Fruit fly (Drosophila melanogaster) whole organism, embryonic: ENCODE data around the gene CG8300.

Source experiments
- Adf1 ChIP-seq: fragments of 200-800 bp; sonication (Bioruptor generic); IDR thresholded peaks from 2 replicates; pipeline ENCODE4 v1.3.6; 2022; ENCODE audit warnings: missing biosample characterization, missing genetic modification characterization
- B-H1 ChIP-seq: fragments of 200-800 bp; sonication (Bioruptor generic); IDR thresholded peaks from 3 replicates; pipeline ENCODE4 v1.3.6; 2022; ENCODE audit warnings: missing biosample characterization, missing genetic modification characterization
- Bgb ChIP-seq: fragments of 200-800 bp; sonication (Bioruptor generic); IDR thresholded peaks from 2 replicates; pipeline ENCODE4 v1.3.6; 2022; ENCODE audit warnings: missing biosample characterization, missing genetic modification characterization; ENCODE audit not compliant: partially characterized antibody
- CG10267 ChIP-seq: fragments of 200-800 bp; sonication (Bioruptor generic); optimal IDR thresholded peaks from 2 replicates; lab custom pipeline; 2018; ENCODE audit warnings: missing biosample characterization, mild to moderate bottlenecking, missing genetic modification characterization, moderate library complexity
- CG11398 ChIP-seq: fragments of 200-800 bp; sonication (Bioruptor generic); optimal IDR thresholded peaks from 2 replicates; lab custom pipeline; 2016; ENCODE audit warnings: missing biosample characterization, missing genetic modification characterization
- CG11695 ChIP-seq: fragments of 200-800 bp; sonication (Bioruptor generic); IDR thresholded peaks from 3 replicates; pipeline ENCODE4 v1.3.6; 2022; ENCODE audit warnings: missing biosample characterization, missing genetic modification characterization
- CG12071 ChIP-seq: fragments of 200-800 bp; sonication (Bioruptor generic); optimal IDR thresholded peaks from 3 replicates; lab custom pipeline; 2018; ENCODE audit warnings: missing biosample characterization, mild to moderate bottlenecking, missing genetic modification characterization
- CG14014 ChIP-seq: fragments of 200-800 bp; sonication (Bioruptor generic); IDR thresholded peaks from 2 replicates; pipeline ENCODE4 v1.3.6; 2022; ENCODE audit warnings: missing biosample characterization, missing genetic modification characterization
- CG1529 ChIP-seq: fragments of 200-800 bp; sonication (Bioruptor generic); optimal IDR thresholded peaks from 3 replicates; lab custom pipeline; 2018; ENCODE audit warnings: missing biosample characterization, missing genetic modification characterization
- CG16813 ChIP-seq: fragments of 200-800 bp; sonication (Bioruptor generic); IDR thresholded peaks from 3 replicates; pipeline ENCODE4 v1.3.6; 2022; ENCODE audit warnings: missing biosample characterization, missing genetic modification characterization; ENCODE audit not compliant: partially characterized antibody
- CG17568 ChIP-seq: fragments of 200-800 bp; sonication (Bioruptor generic); optimal IDR thresholded peaks from 2 replicates; lab custom pipeline; 2018; ENCODE audit warnings: missing biosample characterization, mild to moderate bottlenecking, missing genetic modification characterization, moderate library complexity
- CG2199 ChIP-seq: fragments of 200-800 bp; sonication (Bioruptor generic); IDR thresholded peaks from 3 replicates; pipeline ENCODE4 v1.3.6; 2022; ENCODE audit warnings: missing biosample characterization, missing genetic modification characterization
- CG30403 ChIP-seq: fragments of 200-800 bp; sonication (Bioruptor generic); optimal IDR thresholded peaks from 3 replicates; lab custom pipeline; 2016; ENCODE audit warnings: missing biosample characterization, missing genetic modification characterization
- CG31441 ChIP-seq: fragments of 200-800 bp; sonication (Bioruptor generic); IDR thresholded peaks from 2 replicates; pipeline ENCODE4 v1.3.6; 2022; ENCODE audit warnings: missing biosample characterization, missing genetic modification characterization
- CG33213 ChIP-seq: fragments of 200-800 bp; sonication (Bioruptor generic); optimal IDR thresholded peaks from 3 replicates; lab custom pipeline; 2016; ENCODE audit warnings: missing biosample characterization, missing genetic modification characterization
- CG34376 ChIP-seq: fragments of 200-800 bp; sonication (Bioruptor generic); optimal IDR thresholded peaks from 2 replicates; lab custom pipeline; 2018; ENCODE audit warnings: missing biosample characterization, mild to moderate bottlenecking, missing genetic modification characterization
- CG3847 ChIP-seq: fragments of 200-800 bp; sonication (Bioruptor generic); IDR thresholded peaks from 2 replicates; pipeline ENCODE4 v1.3.6; 2022; ENCODE audit warnings: missing biosample characterization, missing genetic modification characterization
- CG4854 ChIP-seq: fragments of 200-800 bp; sonication (Bioruptor generic); optimal IDR thresholded peaks from 2 replicates; lab custom pipeline; 2016; ENCODE audit warnings: missing biosample characterization, missing genetic modification characterization, inconsistent platforms
- CG6791 ChIP-seq: fragments of 200-800 bp; sonication (Bioruptor generic); IDR thresholded peaks from 3 replicates; pipeline ENCODE4 v1.3.6; 2022; ENCODE audit warnings: missing biosample characterization, missing genetic modification characterization; ENCODE audit not compliant: partially characterized antibody
- CG6813 ChIP-seq: fragments of 200-800 bp; sonication (Bioruptor generic); optimal IDR thresholded peaks from 2 replicates; lab custom pipeline; 2017; ENCODE audit warnings: missing biosample characterization, missing genetic modification characterization, mild to moderate bottlenecking, moderate library complexity, missing genetic modification reagents
- D ChIP-seq, 2 experiments: fragments of 200-800 bp in 1 of 2; fragments of >200 bp in 1 of 2; sonication (Bioruptor generic) in 1 of 2; optimal IDR thresholded peaks; 2 replicates in 1 of 2; 3 replicates in 1 of 2; lab custom pipeline; 2017; ENCODE audit warnings: mild to moderate bottlenecking in 1 of 2, missing biosample characterization in 1 of 2, missing genetic modification characterization in 1 of 2, missing genetic modification reagents in 1 of 2
- Hey ChIP-seq: fragments of 200-800 bp; sonication (Bioruptor generic); optimal IDR thresholded peaks from 3 replicates; lab custom pipeline; 2018; ENCODE audit warnings: missing biosample characterization, mild to moderate bottlenecking, missing genetic modification characterization
- HmgD ChIP-seq: fragments of 200-800 bp; sonication (Bioruptor generic); optimal IDR thresholded peaks from 3 replicates; lab custom pipeline; 2016; ENCODE audit warnings: missing biosample characterization, missing genetic modification characterization
- Lim3 ChIP-seq: fragments of 200-800 bp; sonication (Bioruptor generic); IDR thresholded peaks from 2 replicates; pipeline ENCODE4 v1.3.6; 2022; ENCODE audit warnings: missing biosample characterization, missing genetic modification characterization
- MTF-1 ChIP-seq: fragments of 200-800 bp; sonication (Bioruptor generic); optimal IDR thresholded peaks from 2 replicates; lab custom pipeline; 2018; ENCODE audit warnings: missing biosample characterization, mild to moderate bottlenecking, missing genetic modification characterization, borderline replicate concordance
- PHDP ChIP-seq: fragments of 200-800 bp; sonication (Bioruptor generic); optimal IDR thresholded peaks from 3 replicates; lab custom pipeline; 2018; ENCODE audit warnings: missing biosample characterization, mild to moderate bottlenecking, missing genetic modification characterization, moderate library complexity
- Sin3A ChIP-seq: fragments of >200 bp; optimal IDR thresholded peaks from 2 replicates; lab custom pipeline; 2018
- Spps ChIP-seq: fragments of 200-800 bp; sonication (Bioruptor generic); optimal IDR thresholded peaks from 2 replicates; lab custom pipeline; 2018; ENCODE audit warnings: missing biosample characterization, mild to moderate bottlenecking, missing genetic modification characterization
- Ssrp ChIP-seq: fragments of 200-800 bp; sonication (Bioruptor generic); optimal IDR thresholded peaks from 2 replicates; lab custom pipeline; 2018; ENCODE audit warnings: missing biosample characterization, mild to moderate bottlenecking, missing genetic modification characterization, moderate library complexity
- Trl ChIP-seq, 3 experiments: fragments of >200 bp in 2 of 3; fragments of 200-800 bp in 1 of 3; sonication (Bioruptor generic) in 1 of 3; optimal IDR thresholded peaks; 2 replicates in 1 of 3; 3 replicates in 2 of 3; lab custom pipeline; 2016 to 2017; ENCODE audit warnings: missing biosample characterization in 1 of 3, missing genetic modification characterization in 1 of 3
- ara ChIP-seq: fragments of 200-800 bp; sonication (Bioruptor generic); IDR thresholded peaks from 2 replicates; pipeline ENCODE4 v1.3.6; 2022; ENCODE audit warnings: missing biosample characterization, missing genetic modification characterization
- ash1 ChIP-seq: fragments of 200-800 bp; sonication (Bioruptor generic); optimal IDR thresholded peaks from 2 replicates; lab custom pipeline; 2018; ENCODE audit warnings: missing biosample characterization, mild to moderate bottlenecking, missing genetic modification characterization
- caup ChIP-seq: fragments of 200-800 bp; sonication (Bioruptor generic); optimal IDR thresholded peaks from 3 replicates; lab custom pipeline; 2017; ENCODE audit warnings: missing biosample characterization, mild to moderate bottlenecking, missing genetic modification characterization, moderate library complexity; ENCODE audit not compliant: severe bottlenecking
- chinmo ChIP-seq: fragments of 200-800 bp; sonication (Bioruptor generic); IDR thresholded peaks from 4 replicates; pipeline ENCODE4 v1.3.6; 2022; ENCODE audit warnings: missing biosample characterization, missing genetic modification characterization; ENCODE audit not compliant: partially characterized antibody
- dmrt99B ChIP-seq: fragments of 200-800 bp; sonication (Bioruptor generic); optimal IDR thresholded peaks from 2 replicates; lab custom pipeline; 2018; ENCODE audit warnings: missing biosample characterization, mild to moderate bottlenecking, missing genetic modification characterization, moderate library complexity
- en ChIP-seq: fragments of 200-800 bp; sonication (Bioruptor generic); optimal IDR thresholded peaks from 2 replicates; lab custom pipeline; 2016; ENCODE audit warnings: missing biosample characterization, missing genetic modification characterization
- eve ChIP-seq, 2 experiments: fragments of >200 bp; optimal IDR thresholded peaks; 2 replicates each; lab custom pipeline; 2017; ENCODE audit warnings: missing biosample characterization in 2 of 2, missing genetic modification characterization in 2 of 2
- insv ChIP-seq, 2 experiments: fragments of 200-800 bp; sonication (Bioruptor generic); optimal IDR thresholded peaks; 3 replicates each; lab custom pipeline; 2016 to 2018; ENCODE audit warnings: missing biosample characterization in 2 of 2, missing genetic modification characterization in 2 of 2
- klu ChIP-seq: fragments of 200-800 bp; sonication (Bioruptor generic); IDR thresholded peaks from 2 replicates; pipeline ENCODE4 v1.3.6; 2022; ENCODE audit warnings: missing biosample characterization, missing genetic modification characterization
- lab ChIP-seq: fragments of 200-800 bp; sonication (Bioruptor generic); optimal IDR thresholded peaks from 3 replicates; lab custom pipeline; 2017; ENCODE audit warnings: missing biosample characterization, missing genetic modification characterization, mild to moderate bottlenecking, moderate library complexity, missing genetic modification reagents
- pho ChIP-seq: fragments of 200-800 bp; sonication (Bioruptor generic); optimal IDR thresholded peaks from 2 replicates; lab custom pipeline; 2016; ENCODE audit warnings: missing biosample characterization, missing genetic modification characterization
- psq ChIP-seq: fragments of 200-800 bp; sonication (Bioruptor generic); optimal IDR thresholded peaks from 2 replicates; lab custom pipeline; 2017; ENCODE audit warnings: missing biosample characterization, missing genetic modification characterization
- ranshi ChIP-seq: fragments of 200-800 bp; sonication (Bioruptor generic); IDR thresholded peaks from 2 replicates; pipeline ENCODE4 v1.3.6; 2022; ENCODE audit warnings: missing biosample characterization, missing genetic modification characterization
- sim ChIP-seq: fragments of 200-800 bp; sonication (Bioruptor generic); IDR thresholded peaks from 2 replicates; pipeline ENCODE4 v1.3.6; 2022; ENCODE audit warnings: missing biosample characterization, missing genetic modification characterization
- sima ChIP-seq: fragments of 200-800 bp; sonication (Bioruptor generic); optimal IDR thresholded peaks from 2 replicates; lab custom pipeline; 2016; ENCODE audit warnings: missing biosample characterization, missing genetic modification characterization
- sisA ChIP-seq: fragments of 200-800 bp; sonication (Bioruptor generic); IDR thresholded peaks from 2 replicates; pipeline ENCODE4 v1.3.6; 2022; ENCODE audit warnings: missing biosample characterization, missing genetic modification characterization
- tio ChIP-seq: fragments of 200-800 bp; sonication (Bioruptor generic); optimal IDR thresholded peaks from 2 replicates; lab custom pipeline; 2017; ENCODE audit warnings: missing biosample characterization, missing genetic modification characterization, inconsistent platforms
- ttk ChIP-seq: fragments of 200-800 bp; sonication (Bioruptor generic); IDR thresholded peaks from 2 replicates; pipeline ENCODE4 v2.1.2; 2022; ENCODE audit warnings: missing biosample characterization, missing genetic modification characterization

CG8300 gene

dm6 chrX:7109793-7110606 lies 5.3 kb downstream of the CG8300 start, which contains the start of gene fz4 (continued):
- no peak for TF ChIP-seq Hey
- TF ChIP-seq klu = no peak
- peak; percentile 80 for TF ChIP-seq CG16813
- TF ChIP-seq CG31441 (GFP tag; lab: Robert Waterston, UW) = no peak
- no peak for TF ChIP-seq tio (GFP tag; lab: Kevin White, UChicago)
- peak in 1 of 2 experiments; percentile 4 for TF ChIP-seq insv (GFP tag; optimal IDR thresholded peaks at IDR 0.05; lab: Kevin White, UChicago)
- peak in 1 of 2 experiments; percentile 19 for TF ChIP-seq Trl (optimal IDR thresholded peaks at IDR 0.05; lab: Kevin White, UChicago)
- no peak for TF ChIP-seq Trl (GFP tag; optimal IDR thresholded peaks at IDR 0.05; lab: Kevin White, UChicago)
- no peak for TF ChIP-seq D (optimal IDR thresholded peaks at IDR 0.05; lab: Kevin White, UChicago)
- TF ChIP-seq D (GFP tag; optimal IDR thresholded peaks at IDR 0.05; lab: Kevin White, UChicago) = no peak
- TF ChIP-seq Sin3A (lab: Kevin White, UChicago) = peak; percentile 63
- TF ChIP-seq Bgb (GFP tag; lab: Robert Waterston, UW) = peak; percentile 90
- no peak for TF ChIP-seq CG33213 (GFP tag; lab: Kevin White, UChicago)
- no peak for TF ChIP-seq CG2199
- TF ChIP-seq caup (GFP tag; lab: Kevin White, UChicago) = no peak
- TF ChIP-seq sim (GFP tag; lab: Robert Waterston, UW) = no peak
- no peak for TF ChIP-seq CG30403 (GFP tag; lab: Kevin White, UChicago)
- TF ChIP-seq lab (GFP tag; lab: Kevin White, UChicago) = peak; percentile 22
- no peak for TF ChIP-seq eve (GFP tag; optimal IDR thresholded peaks at IDR 0.05; lab: Kevin White, UChicago)
- no peak for TF ChIP-seq HmgD (GFP tag; lab: Kevin White, UChicago)
- TF ChIP-seq chinmo (GFP tag; lab: Robert Waterston, UW) = 0 out of 4 replicates have a peak, but pooled peaks have one; percentile 43
- TF ChIP-seq CG11398 (GFP tag; lab: Kevin White, UChicago) = no peak
- no peak for TF ChIP-seq Spps
- no peak for TF ChIP-seq Lim3 (GFP tag; lab: Robert Waterston, UW)
- peak; percentile 37 for TF ChIP-seq CG10267 (tag; lab: Kevin White, UChicago)
- peak; percentile 46 for TF ChIP-seq CG34376 (GFP tag; lab: Kevin White, UChicago)
- TF ChIP-seq ranshi = no peak
- TF ChIP-seq Ssrp = no peak
- no peak for TF ChIP-seq dmrt99B
- peak; percentile 47; the same call in 1 of the 2 replicates for TF ChIP-seq CG3847 (GFP tag; lab: Robert Waterston, UW)
- TF ChIP-seq ttk (GFP tag; lab: Robert Waterston, UW) = no peak
- TF ChIP-seq CG17568 (GFP tag; lab: Kevin White, UChicago) = no peak
- no peak for TF ChIP-seq CG14014 (GFP tag; lab: Robert Waterston, UW)
- no peak for TF ChIP-seq CG12071 (GFP tag; lab: Kevin White, UChicago)
- no peak for TF ChIP-seq CG4854 (GFP tag; lab: Kevin White, UChicago)
- no peak for TF ChIP-seq CG11695 (GFP tag; lab: Robert Waterston, UW)
- TF ChIP-seq en = no peak
- peak; percentile 61; the same call in 1 of the 2 replicates for TF ChIP-seq Adf1
- TF ChIP-seq CG6813 = no peak
- no peak for TF ChIP-seq sisA (GFP tag; lab: Robert Waterston, UW)
- TF ChIP-seq B-H1 (GFP tag; lab: Robert Waterston, UW) = no peak
- TF ChIP-seq ara (GFP tag; lab: Robert Waterston, UW) = no peak
- no peak for TF ChIP-seq sima (GFP tag; lab: Kevin White, UChicago)
- no peak for TF ChIP-seq MTF-1 (GFP tag; lab: Kevin White, UChicago)
- TF ChIP-seq psq (GFP tag; lab: Kevin White, UChicago) = peak; percentile 78
- TF ChIP-seq CG6791 = peak; percentile 81
- no peak for TF ChIP-seq PHDP (tag; lab: Kevin White, UChicago)
- no peak for TF ChIP-seq ash1 (GFP tag; lab: Kevin White, UChicago)
- TF ChIP-seq pho = no peak
- no peak for TF ChIP-seq CG1529 (GFP tag; lab: Kevin White, UChicago)
